Fruit fly (Drosophila melanogaster) whole organism, embryonic: ENCODE results near the gene Hgsnat.

Experiments
- BEAF-32 ChIP-seq: fragments of 200-800 bp; sonication (Bioruptor generic); optimal IDR thresholded peaks from 3 replicates; lab custom pipeline; 2017; ENCODE audit warnings: missing biosample characterization, missing genetic modification characterization, mild to moderate bottlenecking, moderate library complexity, missing genetic modification reagents
- CG10267 ChIP-seq: fragments of 200-800 bp; sonication (Bioruptor generic); optimal IDR thresholded peaks from 2 replicates; lab custom pipeline; 2018; ENCODE audit warnings: missing biosample characterization, mild to moderate bottlenecking, missing genetic modification characterization, moderate library complexity
- CG10431 ChIP-seq: fragments of 200-800 bp; sonication (Bioruptor generic); optimal IDR thresholded peaks from 3 replicates; lab custom pipeline; 2018; ENCODE audit warnings: missing biosample characterization, mild to moderate bottlenecking, missing genetic modification characterization
- CG10543 ChIP-seq: fragments of 200-800 bp; sonication (Bioruptor generic); optimal IDR thresholded peaks from 3 replicates; lab custom pipeline; 2017; ENCODE audit warnings: missing biosample characterization, mild to moderate bottlenecking, missing genetic modification characterization, moderate library complexity
- CG17359 ChIP-seq: fragments of 200-800 bp; sonication (Bioruptor generic); optimal IDR thresholded peaks from 3 replicates; lab custom pipeline; 2018; ENCODE audit warnings: missing biosample characterization, mild to moderate bottlenecking, missing genetic modification characterization, moderate library complexity
- CG34422 ChIP-seq: fragments of 200-800 bp; sonication (Bioruptor generic); IDR thresholded peaks from 3 replicates; pipeline ENCODE4 v1.3.6; 2022; ENCODE audit warnings: missing biosample characterization, missing genetic modification characterization
- CG3995 ChIP-seq: fragments of 200-800 bp; sonication (Bioruptor generic); optimal IDR thresholded peaks from 3 replicates; lab custom pipeline; 2016; ENCODE audit warnings: missing biosample characterization, missing genetic modification characterization
- CG42726 ChIP-seq: fragments of 200-800 bp; sonication (Bioruptor generic); IDR thresholded peaks from 2 replicates; pipeline ENCODE4 v1.3.6; 2022; ENCODE audit warnings: missing biosample characterization, missing genetic modification characterization; ENCODE audit not compliant: partially characterized antibody
- CG6254 ChIP-seq: fragments of 200-800 bp; sonication (Bioruptor generic); optimal IDR thresholded peaks from 3 replicates; lab custom pipeline; 2017; ENCODE audit warnings: mild to moderate bottlenecking, missing biosample characterization, missing genetic modification reagents, missing genetic modification characterization
- CG8924 ChIP-seq: fragments of 200-800 bp; optimal IDR thresholded peaks from 3 replicates; lab custom pipeline; 2019; ENCODE audit warnings: missing biosample characterization, mild to moderate bottlenecking, missing genetic modification characterization, moderate library complexity
- CG9215 ChIP-seq: fragments of 200-800 bp; sonication (Bioruptor generic); IDR thresholded peaks from 2 replicates; pipeline ENCODE4 v1.3.6; 2022; ENCODE audit warnings: missing biosample characterization, missing genetic modification characterization
- CG9797 ChIP-seq: fragments of 200-800 bp; sonication (Bioruptor generic); optimal IDR thresholded peaks from 3 replicates; lab custom pipeline; 2018; ENCODE audit warnings: missing biosample characterization, mild to moderate bottlenecking, missing genetic modification characterization
- Dp ChIP-seq: fragments of 200-800 bp; sonication (Bioruptor generic); optimal IDR thresholded peaks from 2 replicates; lab custom pipeline; 2018; ENCODE audit warnings: missing biosample characterization, mild to moderate bottlenecking, missing genetic modification characterization, moderate library complexity
- Dref ChIP-seq: fragments of 200-800 bp; sonication (Bioruptor generic); IDR thresholded peaks from 2 replicates; pipeline ENCODE4 v1.3.6; 2022; ENCODE audit warnings: missing biosample characterization, missing genetic modification characterization
- HLH4C ChIP-seq: fragments of 200-800 bp; sonication (Bioruptor generic); IDR thresholded peaks from 3 replicates; pipeline ENCODE4 v1.3.6; 2022; ENCODE audit warnings: missing biosample characterization, missing genetic modification characterization; ENCODE audit not compliant: partially characterized antibody
- Hey ChIP-seq: fragments of 200-800 bp; sonication (Bioruptor generic); optimal IDR thresholded peaks from 3 replicates; lab custom pipeline; 2018; ENCODE audit warnings: missing biosample characterization, mild to moderate bottlenecking, missing genetic modification characterization
- Hmr ChIP-seq: fragments of 200-800 bp; sonication (Bioruptor generic); optimal IDR thresholded peaks from 3 replicates; lab custom pipeline; 2017; ENCODE audit warnings: mild to moderate bottlenecking, missing biosample characterization, missing genetic modification reagents, missing genetic modification characterization
- Med ChIP-seq: fragments of 200-800 bp; sonication (Bioruptor generic); peaks from one replicate; lab custom pipeline; 2016; ENCODE audit warnings: missing biosample characterization, missing genetic modification characterization, mild to moderate bottlenecking, inconsistent platforms, moderate library complexity
- Opbp ChIP-seq: fragments of 200-800 bp; sonication (Bioruptor generic); IDR thresholded peaks from 3 replicates; pipeline ENCODE4 v1.3.6; 2022; ENCODE audit warnings: missing biosample characterization, missing genetic modification characterization; ENCODE audit not compliant: partially characterized antibody
- ara ChIP-seq: fragments of 200-800 bp; sonication (Bioruptor generic); IDR thresholded peaks from 2 replicates; pipeline ENCODE4 v1.3.6; 2022; ENCODE audit warnings: missing biosample characterization, missing genetic modification characterization
- bab2 ChIP-seq: fragments of 200-800 bp; sonication (Bioruptor generic); optimal IDR thresholded peaks from 2 replicates; lab custom pipeline; 2016; ENCODE audit warnings: missing biosample characterization, missing genetic modification characterization
- bsh ChIP-seq, 2 experiments: fragments of 200-800 bp; sonication (Bioruptor generic); optimal IDR thresholded peaks; 2 replicates each; lab custom pipeline; 2017 to 2018; ENCODE audit warnings: mild to moderate bottlenecking in 2 of 2, missing biosample characterization in 2 of 2, missing genetic modification characterization in 2 of 2, moderate library complexity in 1 of 2
- chinmo ChIP-seq: fragments of 200-800 bp; sonication (Bioruptor generic); IDR thresholded peaks from 4 replicates; pipeline ENCODE4 v1.3.6; 2022; ENCODE audit warnings: missing biosample characterization, missing genetic modification characterization; ENCODE audit not compliant: partially characterized antibody
- ci ChIP-seq: fragments of 200-800 bp; sonication (Bioruptor generic); IDR thresholded peaks from 3 replicates; pipeline ENCODE4 v1.3.6; 2022; ENCODE audit warnings: missing biosample characterization, missing genetic modification characterization
- corto ChIP-seq: fragments of 200-800 bp; sonication (Bioruptor generic); optimal IDR thresholded peaks from 2 replicates; lab custom pipeline; 2016; ENCODE audit warnings: missing biosample characterization, mild to moderate bottlenecking, missing genetic modification characterization, moderate library complexity
- danr ChIP-seq: fragments of 200-800 bp; sonication (Bioruptor generic); IDR thresholded peaks from 2 replicates; pipeline ENCODE4 v1.3.6; 2022; ENCODE audit warnings: missing biosample characterization, missing genetic modification characterization
- dmrt99B ChIP-seq: fragments of 200-800 bp; sonication (Bioruptor generic); optimal IDR thresholded peaks from 2 replicates; lab custom pipeline; 2018; ENCODE audit warnings: missing biosample characterization, mild to moderate bottlenecking, missing genetic modification characterization, moderate library complexity
- eve ChIP-seq, 2 experiments: fragments of >200 bp; optimal IDR thresholded peaks; 2 replicates each; lab custom pipeline; 2017; ENCODE audit warnings: missing biosample characterization in 2 of 2, missing genetic modification characterization in 2 of 2
- gcm2 ChIP-seq: fragments of 200-800 bp; sonication (Bioruptor generic); optimal IDR thresholded peaks from 2 replicates; lab custom pipeline; 2016; ENCODE audit warnings: missing biosample characterization, missing genetic modification characterization
- gfzf ChIP-seq: fragments of 200-800 bp; sonication (Bioruptor generic); optimal IDR thresholded peaks from 2 replicates; lab custom pipeline; 2016; ENCODE audit warnings: missing biosample characterization, mild to moderate bottlenecking, missing genetic modification characterization, moderate library complexity
- ind ChIP-seq: fragments of 200-800 bp; sonication (Bioruptor generic); optimal IDR thresholded peaks from 3 replicates; lab custom pipeline; 2016; ENCODE audit warnings: missing biosample characterization, missing genetic modification characterization
- lab ChIP-seq: fragments of 200-800 bp; sonication (Bioruptor generic); optimal IDR thresholded peaks from 3 replicates; lab custom pipeline; 2017; ENCODE audit warnings: missing biosample characterization, missing genetic modification characterization, mild to moderate bottlenecking, moderate library complexity, missing genetic modification reagents
- luna ChIP-seq: fragments of 200-800 bp; sonication (Bioruptor generic); optimal IDR thresholded peaks from 2 replicates; lab custom pipeline; 2016; ENCODE audit warnings: missing biosample characterization, missing genetic modification characterization
- pros ChIP-seq: fragments of 200-800 bp; sonication (Bioruptor generic); optimal IDR thresholded peaks from 3 replicates; lab custom pipeline; 2019; ENCODE audit warnings: missing biosample characterization, mild to moderate bottlenecking, missing genetic modification characterization, moderate library complexity
- psq ChIP-seq: fragments of 200-800 bp; sonication (Bioruptor generic); optimal IDR thresholded peaks from 2 replicates; lab custom pipeline; 2017; ENCODE audit warnings: missing biosample characterization, missing genetic modification characterization
- pzg ChIP-seq: fragments of 200-800 bp; sonication (Bioruptor generic); optimal IDR thresholded peaks from 3 replicates; lab custom pipeline; 2018; ENCODE audit warnings: missing biosample characterization, mild to moderate bottlenecking, missing genetic modification characterization, moderate library complexity
- scrt ChIP-seq: fragments of 200-800 bp; sonication (Bioruptor generic); optimal IDR thresholded peaks from 2 replicates; lab custom pipeline; 2018; ENCODE audit warnings: missing biosample characterization, mild to moderate bottlenecking, missing genetic modification characterization, moderate library complexity
- ssp ChIP-seq: fragments of 200-800 bp; sonication (Bioruptor generic); IDR thresholded peaks from 2 replicates; pipeline ENCODE4 v1.3.6; 2022; ENCODE audit warnings: missing biosample characterization, missing genetic modification characterization

Gene Hgsnat

dm6 chrX:4938986-4939385 is 20.5 kb downstream of the Hgsnat start, which contains the start of gene Ptp4E (continued):
- TF ChIP-seq scrt (GFP tag; lab: Kevin White, UChicago), result peak; percentile 29
- TF ChIP-seq psq (GFP tag; lab: Kevin White, UChicago), result peak; percentile 36
- TF ChIP-seq CG34422 (GFP tag; lab: Robert Waterston, UW), result 0 out of 3 replicates have a peak, but pooled peaks have one; percentile 25
- peak; percentile 25 for TF ChIP-seq CG10543 (GFP tag; lab: Kevin White, UChicago)
- TF ChIP-seq CG10431, result peak; percentile 44
- TF ChIP-seq CG17359, result peak; percentile 23
- TF ChIP-seq bab2 (GFP tag; lab: Kevin White, UChicago), result no peak
- TF ChIP-seq dmrt99B, result no peak
- no peak for TF ChIP-seq ssp (GFP tag; lab: Robert Waterston, UW)
- TF ChIP-seq HLH4C (GFP tag; lab: Robert Waterston, UW), result no peak
- peak; percentile 45 for TF ChIP-seq CG8924 (tag; lab: Kevin White, UChicago)
- peak; percentile 19 for TF ChIP-seq Hmr (GFP tag; lab: Kevin White, UChicago)
- peak; percentile 44 for TF ChIP-seq pzg (GFP tag; lab: Kevin White, UChicago)
- peak; percentile 45; the same call in 1 of the 3 replicates for TF ChIP-seq ci (GFP tag; lab: Robert Waterston, UW)
- TF ChIP-seq ind (GFP tag; lab: Kevin White, UChicago), result no peak
- TF ChIP-seq Dref (GFP tag; lab: Robert Waterston, UW), result peak; percentile 28; the same call in 1 of the 2 replicates
- no peak for TF ChIP-seq luna (GFP tag; lab: Kevin White, UChicago)
- peak; percentile 30 for TF ChIP-seq CG3995 (GFP tag; lab: Kevin White, UChicago)
- no peak for TF ChIP-seq pros (GFP tag; lab: Kevin White, UChicago)
- TF ChIP-seq lab (GFP tag; lab: Kevin White, UChicago), result peak; percentile 4
- TF ChIP-seq CG9215 (GFP tag; lab: Robert Waterston, UW), result no peak
- 0 out of 2 replicates have a peak, but pooled peaks have one; percentile 13 for TF ChIP-seq ara (GFP tag; lab: Robert Waterston, UW)
- no peak for TF ChIP-seq danr (GFP tag; lab: Robert Waterston, UW)
- TF ChIP-seq Opbp (GFP tag; lab: Robert Waterston, UW), result 0 out of 3 replicates have a peak, but pooled peaks have one; percentile 14
- no peak for TF ChIP-seq gcm2
- TF ChIP-seq CG42726 (GFP tag; lab: Robert Waterston, UW), result peak; percentile 41; the same call in 1 of the 2 replicates
- TF ChIP-seq CG10267 (tag; lab: Kevin White, UChicago), result peak; percentile 6
- TF ChIP-seq gfzf (GFP tag; lab: Kevin White, UChicago), result peak; percentile 62
- 0 out of 4 replicates have a peak, but pooled peaks have one; percentile 20 for TF ChIP-seq chinmo (GFP tag; lab: Robert Waterston, UW)
- TF ChIP-seq corto (GFP tag; lab: Kevin White, UChicago), result no peak
- peak; percentile 32 for TF ChIP-seq BEAF-32 (GFP tag; lab: Kevin White, UChicago)
- peak in 1 of 2 experiments; percentile 45 for TF ChIP-seq bsh (GFP tag; optimal IDR thresholded peaks at IDR 0.05; lab: Kevin White, UChicago)
- TF ChIP-seq eve (GFP tag; optimal IDR thresholded peaks at IDR 0.05; lab: Kevin White, UChicago), result peak in 1 of 2 experiments; percentile 61
- TF ChIP-seq Med (GFP tag; lab: Kevin White, UChicago), result peak; percentile 66
- TF ChIP-seq Hey (tag; lab: Kevin White, UChicago), result no peak
- peak; percentile 31 for TF ChIP-seq Dp (GFP tag; lab: Kevin White, UChicago)
- peak; percentile 42 for TF ChIP-seq CG9797
- TF ChIP-seq CG6254 (GFP tag; lab: Kevin White, UChicago), result peak; percentile 41
